Worm (Caenorhabditis elegans): ENCODE data around the gene rgs-11.

The rgs-11 gene

DNA sequence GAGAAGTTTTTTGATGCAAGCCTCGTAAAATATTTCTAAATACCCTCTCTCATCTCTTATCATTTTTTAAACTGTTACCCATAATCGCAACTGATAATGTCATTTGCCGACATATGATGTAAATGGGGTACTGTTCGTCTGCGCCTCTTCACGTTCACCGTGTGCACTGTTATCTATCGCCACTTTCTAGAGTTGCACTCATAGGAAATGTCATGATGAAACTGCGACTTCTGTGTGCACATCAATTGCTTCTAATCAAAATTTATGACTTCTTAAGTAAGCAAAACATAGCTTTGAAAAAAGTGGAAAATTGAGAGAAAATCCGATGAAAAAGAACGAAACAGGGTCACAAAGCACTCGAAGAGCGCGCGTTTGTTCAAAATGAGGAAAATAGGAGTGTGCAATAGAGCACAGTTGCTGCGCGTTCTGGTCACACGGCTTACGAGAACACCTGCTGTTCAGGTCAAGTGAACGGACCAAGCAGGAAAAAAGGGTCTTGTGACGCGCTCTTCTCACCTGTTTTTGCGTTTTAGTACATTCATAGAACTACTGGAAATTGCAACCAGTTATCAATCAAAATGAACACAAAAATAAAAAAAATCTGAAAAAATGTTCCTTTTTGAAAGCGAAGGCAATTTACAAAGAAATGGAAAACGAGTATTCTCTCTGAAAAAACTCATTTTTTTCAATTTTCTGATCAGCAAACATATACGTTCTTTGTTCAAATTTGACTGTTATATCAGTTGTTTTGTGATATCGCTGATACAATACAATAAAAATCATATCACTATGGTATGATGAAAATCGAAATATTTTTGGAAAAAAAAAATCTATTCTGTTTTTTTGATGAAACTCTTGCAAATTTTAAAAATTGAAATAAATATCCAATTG is 17.6 kb upstream of the rgs-11 start (continued):
- TF ChIP-seq egl-13 (tag; optimal IDR thresholded peaks at IDR 0.05) (no peak), ceh-82 (tag; optimal IDR thresholded peaks at IDR 0.05) (peak in 1 of 3 experiments; percentile 17), ztf-4 (tag; optimal IDR thresholded peaks at IDR 0.05) (no peak), ces-1 (GFP tag; optimal IDR thresholded peaks at IDR 0.05) (no peak), mep-1 (tag; optimal IDR thresholded peaks at IDR 0.05) (no peak), nhr-85 (tag) (no peak), zip-4 (GFP tag; optimal IDR thresholded peaks at IDR 0.05) (no peak), nhr-19 (GFP tag; conservative IDR thresholded peaks at IDR 0.05) (0 out of 2 replicates have a peak, but pooled peaks have one; percentile 3), fos-1 (tag; optimal IDR thresholded peaks at IDR 0.05) (no peak), efl-1 (optimal IDR thresholded peaks at IDR 0.05) (peak in 1 of 2 experiments; percentile 9), efl-1 (GFP tag; optimal IDR thresholded peaks at IDR 0.05 in 1 of 2) (peak; percentile 6 to 91), nhr-237 (tag; optimal IDR thresholded peaks at IDR 0.05) (no peak)

DNA sequence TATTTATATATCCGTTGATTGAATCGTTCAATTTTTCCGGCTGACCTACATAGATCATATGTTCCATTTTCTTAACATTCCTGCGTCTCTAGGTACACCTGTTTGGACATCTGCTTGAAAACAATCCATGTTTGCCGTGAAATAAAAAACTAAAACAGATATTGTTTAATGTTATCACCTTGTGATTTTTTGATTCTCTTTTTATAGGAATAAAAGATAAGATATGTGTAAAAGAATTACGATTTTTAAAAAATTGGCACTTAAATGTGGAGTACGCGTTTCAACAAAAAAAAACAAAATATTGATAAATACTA is 17.0 kb upstream of the rgs-11 start:
- TF ChIP-seq nhr-84 (tag; optimal IDR thresholded peaks at IDR 0.05) (no peak), nhr-77 (tag; optimal IDR thresholded peaks at IDR 0.05) (no peak), blmp-1 (tag; optimal IDR thresholded peaks at IDR 0.05) (peak; percentile 33), ets-5 (GFP tag; IDR thresholded peaks at IDR 0.05) (no peak), sup-37 (GFP tag; optimal IDR thresholded peaks at IDR 0.05) (no peak), dpl-1 (GFP tag; optimal IDR thresholded peaks at IDR 0.05) (no peak), elt-3 (tag; optimal IDR thresholded peaks at IDR 0.05) (peak in 1 of 6 experiments; percentile 72), hpl-2 (GFP tag; optimal IDR thresholded peaks at IDR 0.05) (no peak), mab-9 (GFP tag; IDR thresholded peaks at IDR 0.05) (no peak), nhr-11 (tag; optimal IDR thresholded peaks at IDR 0.05) (no peak), rnt-1 (tag; optimal IDR thresholded peaks at IDR 0.05) (no peak), efl-1 (optimal IDR thresholded peaks at IDR 0.05) (no peak), efl-1 (GFP tag; optimal IDR thresholded peaks at IDR 0.05 in 1 of 2) (no peak), tbx-2 (tag; optimal IDR thresholded peaks at IDR 0.05) (no peak), ceh-90 (tag; optimal IDR thresholded peaks at IDR 0.05) (no peak), dsc-1 (tag; optimal IDR thresholded peaks at IDR 0.05) (no peak), lin-35 (GFP tag; optimal IDR thresholded peaks at IDR 0.05) (peak in 1 of 2 experiments; percentile 23), C04F5.9 (tag; optimal IDR thresholded peaks at IDR 0.05) (no peak), zip-4 (GFP tag; optimal IDR thresholded peaks at IDR 0.05) (no peak), nhr-90 (tag; optimal IDR thresholded peaks at IDR 0.05; ENCODE audit: poor library complexity) (no peak), nhr-85 (tag) (peak; percentile 73)

DNA sequence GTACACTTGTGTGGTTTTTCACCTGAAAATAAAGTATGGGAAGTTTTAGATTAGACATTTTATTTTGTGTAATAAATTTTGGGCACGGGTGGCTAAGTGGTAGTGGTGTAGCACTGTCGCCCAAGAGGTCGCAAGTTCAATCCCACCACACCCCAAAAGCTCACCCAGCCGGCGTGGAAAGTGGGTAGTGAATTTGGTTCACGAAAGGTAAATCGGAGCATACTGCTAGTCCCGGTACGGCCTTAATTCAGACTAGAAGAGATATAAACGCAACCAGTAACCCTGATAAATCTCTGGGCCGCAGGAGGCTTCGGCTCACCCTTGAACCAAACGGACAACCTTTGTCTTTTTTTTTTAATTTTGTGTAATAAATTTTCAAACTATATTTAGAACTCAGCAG is 12.6 kb upstream of the rgs-11 start:
- TF ChIP-seq mab-9 (GFP tag; IDR thresholded peaks at IDR 0.05) (no peak), unc-98 (GFP tag; IDR thresholded peaks at IDR 0.05) (no peak), pqm-1 (tag; optimal IDR thresholded peaks at IDR 0.05) (no peak), C04F5.9 (tag; optimal IDR thresholded peaks at IDR 0.05) (no peak), fkh-4 (tag; optimal IDR thresholded peaks at IDR 0.05; ENCODE audit: borderline replicate concordance) (no peak), lin-39 (tag; optimal IDR thresholded peaks at IDR 0.05) (no peak), nhr-12 (tag; optimal IDR thresholded peaks at IDR 0.05) (no peak), jun-1 (tag; optimal IDR thresholded peaks at IDR 0.05) (no peak), hpl-2 (GFP tag; optimal IDR thresholded peaks at IDR 0.05) (no peak), C34B4.2 (tag; optimal IDR thresholded peaks at IDR 0.05) (no peak), irx-1 (tag; optimal IDR thresholded peaks at IDR 0.05) (no peak), fkh-10 (GFP tag; optimal IDR thresholded peaks at IDR 0.05) (no peak), skn-1 (tag; optimal IDR thresholded peaks at IDR 0.05) (no peak), elt-3 (tag; optimal IDR thresholded peaks at IDR 0.05) (no peak), Y116A8C.19 (tag; optimal IDR thresholded peaks at IDR 0.05; ENCODE audit: borderline replicate concordance) (no peak), sup-37 (GFP tag; optimal IDR thresholded peaks at IDR 0.05) (no peak)

All from whole organism, L1 larva.